Worm (Caenorhabditis elegans) whole organism, L2 larva: ENCODE data around the gene col-38.

Source experiments
- alr-1 ChIP-seq: fragments of 150-350 bp; optimal IDR thresholded peaks from 2 replicates; lab custom pipeline; 2014; ENCODE audit warnings: missing biosample characterization, missing genetic modification characterization
- ama-1 ChIP-seq: fragments of 150-350 bp; optimal IDR thresholded peaks from 2 replicates; lab custom pipeline; 2018; ENCODE audit warnings: inconsistent platforms
- blmp-1 ChIP-seq: sonication (generic microtip); optimal IDR thresholded peaks from 2 replicates; lab custom pipeline; 2017; ENCODE audit warnings: missing genetic modification characterization, mild to moderate bottlenecking, missing compliant biosample characterization, antibody characterized with exemption, moderate library complexity; ENCODE audit not compliant: insufficient read depth
- ceh-16 ChIP-seq: fragments of 150-350 bp; optimal IDR thresholded peaks from 2 replicates; lab custom pipeline; 2014; ENCODE audit warnings: missing biosample characterization, missing genetic modification characterization
- crh-2 ChIP-seq: sonication (generic microtip); optimal IDR thresholded peaks from 2 replicates; lab custom pipeline; 2017; ENCODE audit warnings: missing biosample characterization, missing genetic modification characterization
- elt-1 ChIP-seq: fragments of 150-350 bp; optimal IDR thresholded peaks from 2 replicates; lab custom pipeline; 2014; ENCODE audit warnings: missing biosample characterization, missing genetic modification characterization
- nhr-21 ChIP-seq: fragments of 150-350 bp; optimal IDR thresholded peaks from 2 replicates; lab custom pipeline; 2014; ENCODE audit warnings: missing biosample characterization, missing genetic modification characterization
- nhr-237 ChIP-seq: fragments of 150-350 bp; optimal IDR thresholded peaks from 2 replicates; lab custom pipeline; 2014; ENCODE audit warnings: missing biosample characterization, missing genetic modification characterization
- sma-3 ChIP-seq: sonication (generic microtip); optimal IDR thresholded peaks from 2 replicates; lab custom pipeline; 2016; ENCODE audit warnings: missing genetic modification reagents, missing genetic modification characterization, missing compliant biosample characterization
- unc-39 ChIP-seq: fragments of 150-350 bp; optimal IDR thresholded peaks from 2 replicates; lab custom pipeline; 2014; ENCODE audit warnings: missing biosample characterization, missing genetic modification characterization
- zag-1 ChIP-seq: fragments of 150-350 bp; optimal IDR thresholded peaks from 2 replicates; lab custom pipeline; 2014; ENCODE audit warnings: missing biosample characterization, missing genetic modification characterization

DNA sequence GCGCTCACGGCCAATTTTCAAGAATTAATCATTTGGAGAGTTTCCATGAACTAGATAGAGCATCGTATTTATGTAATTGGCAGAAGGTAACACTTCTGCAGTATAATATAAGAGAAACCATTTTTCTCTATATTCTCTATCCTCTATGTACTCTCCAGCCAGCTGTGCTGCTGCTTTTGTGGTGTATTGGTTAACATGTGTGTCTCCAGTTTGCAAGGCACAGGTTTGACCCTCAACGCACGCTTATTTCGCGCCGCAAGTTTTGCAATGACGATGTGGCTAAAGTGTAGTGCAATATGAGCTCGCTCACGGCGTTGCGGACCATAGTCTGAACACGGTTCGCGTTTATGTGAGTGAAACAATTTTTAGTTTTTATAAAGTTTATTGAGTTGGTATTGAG lies 21.9 kb downstream of the col-38 start:
- TF ChIP-seq elt-1 (tag; lab: Kevin White, UChicago): no peak
- TF ChIP-seq nhr-237 (tag; lab: Kevin White, UChicago): no peak
- peak; percentile 11 for TF ChIP-seq zag-1 (tag; lab: Kevin White, UChicago)
- TF ChIP-seq ceh-16 (tag; lab: Kevin White, UChicago): no peak
- no peak for TF ChIP-seq blmp-1 (tag; lab: Kevin White, UChicago)
- TF ChIP-seq sma-3 (GFP tag; lab: Kevin White, UChicago): no peak
- no peak for TF ChIP-seq ama-1 (lab: Kevin White, UChicago)
- peak; percentile 45 for TF ChIP-seq nhr-21 (tag; lab: Kevin White, UChicago)
- peak; percentile 48 for TF ChIP-seq crh-2 (tag; lab: Kevin White, UChicago)
- no peak for TF ChIP-seq unc-39 (tag; lab: Kevin White, UChicago)
- TF ChIP-seq alr-1: no peak
